Fruit fly (Drosophila melanogaster) S2 (cell line): ENCODE data around the gene Stim.

ENCODE experiments used
- CG8478 ChIP-seq: fragments of >200 bp; optimal IDR thresholded peaks from 2 replicates; lab custom pipeline; 2018
- CTCF ChIP-seq, 2 experiments: fragments of >200 bp; optimal IDR thresholded peaks; 2 replicates each; lab custom pipeline; 2018

dm6 chrX:15909564-15910284, 30.5 kb downstream of the Stim start, which contains the start of gene CycD:
- TF ChIP-seq CG8478 (lab: Kevin White, UChicago) = no peak
- no peak for TF ChIP-seq CTCF (optimal IDR thresholded peaks at IDR 0.05; lab: Kevin White, UChicago)
